Worm (Caenorhabditis elegans): ENCODE measurements around the gene F17A2.13.

- no peak for TF ChIP-seq ama-1 (optimal IDR thresholded peaks at IDR 0.05)
- no peak for TF ChIP-seq flt-1 (GFP tag; IDR thresholded peaks at IDR 0.05)
- TF ChIP-seq ceh-36 (tag; optimal IDR thresholded peaks at IDR 0.05), result no peak
- TF ChIP-seq ceh-13 (GFP tag; optimal IDR thresholded peaks at IDR 0.05), result no peak
- TF ChIP-seq sea-1 (GFP tag; conservative IDR thresholded peaks at IDR 0.05), result no peak
- no peak for TF ChIP-seq tbx-37 (GFP tag; conservative IDR thresholded peaks at IDR 0.05)
- no peak for TF ChIP-seq tra-4 (tag; optimal IDR thresholded peaks at IDR 0.05)
- TF ChIP-seq F13C5.2 (tag; optimal IDR thresholded peaks at IDR 0.05), result no peak
- TF ChIP-seq aly-1 (tag; optimal IDR thresholded peaks at IDR 0.05), result no peak
- TF ChIP-seq pes-1 (GFP tag; IDR thresholded peaks at IDR 0.05), result no peak
- TF ChIP-seq hnd-1 (tag; optimal IDR thresholded peaks at IDR 0.05), result no peak
These were observed 30.9 kb upstream of the F17A2.13 start, which contains the start of gene C04B4.4 for ce11 chrX:12290539-12290938.
